Worm (Caenorhabditis elegans) whole organism, L4/young adult: ENCODE data around the gene F55G11.7.

Experiments used
- W03F9.2 ChIP-seq: fragments of 150-350 bp; optimal IDR thresholded peaks from 2 replicates; lab custom pipeline; 2014; ENCODE audit warnings: missing biosample characterization, missing genetic modification characterization
- him-1 ChIP-seq: sonication (generic microtip); optimal IDR thresholded peaks from 2 replicates; lab custom pipeline; 2016; ENCODE audit warnings: missing genotype, missing genetic modification reagents, missing genetic modification characterization, missing compliant biosample characterization

DNA sequence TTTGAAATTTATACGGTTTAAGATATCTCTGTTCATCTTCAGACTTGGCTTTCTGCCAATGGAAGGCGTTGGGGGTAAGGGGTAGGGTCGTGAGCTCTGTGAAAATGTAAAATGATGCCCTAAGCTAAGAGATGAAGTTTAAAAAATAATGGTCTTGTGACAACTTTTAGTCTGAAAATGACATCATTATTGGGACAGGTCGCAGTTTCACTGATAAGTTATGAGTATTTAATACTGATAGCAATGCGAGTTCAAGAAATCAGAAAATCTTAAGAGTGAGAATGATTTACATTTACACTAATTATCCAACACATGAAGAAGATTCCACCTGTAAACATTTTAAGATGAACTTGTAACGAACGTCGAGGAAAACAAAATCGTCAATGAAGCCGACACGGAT, 4.4 kb downstream of the F55G11.7 start:
- TF ChIP-seq him-1 (tag; lab: Kevin White, UChicago) (no peak), W03F9.2 (tag; lab: Kevin White, UChicago) (no peak)
